Worm (Caenorhabditis elegans) whole organism, L1 larva: ENCODE data around the gene R11G1.11.
A peak's percentile ranks its signal among the peaks of the same experiment; 100 is the strongest.

ENCODE experiments used
- C04F5.9 ChIP-seq: sonication (generic microtip); optimal IDR thresholded peaks from 2 replicates; lab custom pipeline; 2016; ENCODE audit warnings: missing genetic modification characterization, missing compliant biosample characterization
- C16A3.4 ChIP-seq: fragments of 150-350 bp; optimal IDR thresholded peaks from 2 replicates; lab custom pipeline; 2014; ENCODE audit warnings: missing biosample characterization, missing genetic modification characterization
- C34B4.2 ChIP-seq: sonication (generic microtip); optimal IDR thresholded peaks from 2 replicates; lab custom pipeline; 2017; ENCODE audit warnings: mild to moderate bottlenecking, missing genetic modification characterization, missing compliant biosample characterization
- F16B12.6 ChIP-seq: fragments of 150-350 bp; optimal IDR thresholded peaks from 2 replicates; lab custom pipeline; 2014; ENCODE audit warnings: missing biosample characterization, missing genetic modification characterization
- aha-1 ChIP-seq: fragments of 150-350 bp; optimal IDR thresholded peaks from 2 replicates; lab custom pipeline; 2014; ENCODE audit warnings: missing biosample characterization, missing genetic modification characterization
- alr-1 ChIP-seq: fragments of 200-800 bp; sonication (Bioruptor generic); optimal IDR thresholded peaks from 2 replicates; lab custom pipeline; 2018; ENCODE audit warnings: borderline replicate concordance, mild to moderate bottlenecking, missing genetic modification characterization, missing compliant biosample characterization
- aly-2 ChIP-seq: fragments of 150-350 bp; optimal IDR thresholded peaks from 2 replicates; lab custom pipeline; 2014; ENCODE audit warnings: missing biosample characterization, missing genetic modification characterization
- ceh-63 ChIP-seq: fragments of 200-800 bp; sonication (Bioruptor generic); optimal IDR thresholded peaks from 2 replicates; lab custom pipeline; 2018; ENCODE audit warnings: mild to moderate bottlenecking, missing genetic modification characterization, missing compliant biosample characterization
- ceh-90 ChIP-seq: sonication (generic microtip); optimal IDR thresholded peaks from 2 replicates; lab custom pipeline; 2016; ENCODE audit warnings: missing genetic modification characterization, missing compliant biosample characterization
- ces-1 ChIP-seq: fragments of 150-350 bp; optimal IDR thresholded peaks from 2 replicates; lab custom pipeline; 2014; ENCODE audit warnings: missing biosample characterization, missing genetic modification reagents, missing genetic modification characterization
- dpl-1 ChIP-seq, 3 experiments: fragments of 150-350 bp in 2 of 3; sonication (generic microtip) in 1 of 3; optimal IDR thresholded peaks; 2 replicates each; lab custom pipeline; 2014 to 2017; ENCODE audit warnings: missing biosample characterization in 3 of 3, missing genetic modification characterization in 3 of 3, missing genetic modification reagents in 3 of 3
- dsc-1 ChIP-seq: sonication (generic microtip); optimal IDR thresholded peaks from 2 replicates; lab custom pipeline; 2016; ENCODE audit warnings: mild to moderate bottlenecking, missing genetic modification characterization, missing compliant biosample characterization
- egl-13 ChIP-seq: sonication (generic microtip); optimal IDR thresholded peaks from 2 replicates; lab custom pipeline; 2016; ENCODE audit warnings: missing genotype, missing genetic modification reagents, missing genetic modification characterization, missing compliant biosample characterization
- egl-27 ChIP-seq, 2 experiments: fragments of 150-350 bp in 1 of 2; sonication (generic microtip); optimal IDR thresholded peaks; 3 replicates each; lab custom pipeline; 2017 to 2018; ENCODE audit warnings: missing biosample characterization in 2 of 2, missing genetic modification characterization in 2 of 2, missing genetic modification reagents in 2 of 2
- elt-2 ChIP-seq: sonication (generic microtip); optimal IDR thresholded peaks from 2 replicates; lab custom pipeline; 2016; ENCODE audit warnings: missing genetic modification characterization, mild to moderate bottlenecking, inconsistent platforms, missing compliant biosample characterization, missing genetic modification reagents
- ets-5 ChIP-seq: fragments of 200-800 bp; sonication (Bioruptor generic); IDR thresholded peaks from 2 replicates; pipeline ENCODE4 v1.3.6; 2022; ENCODE audit warnings: missing genetic modification characterization, missing compliant biosample characterization
- fkh-10 ChIP-seq: sonication (generic microtip); optimal IDR thresholded peaks from 2 replicates; lab custom pipeline; 2017; ENCODE audit warnings: missing biosample characterization, missing genetic modification reagents, missing genetic modification characterization
- fkh-4 ChIP-seq: sonication (generic microtip); optimal IDR thresholded peaks from 2 replicates; lab custom pipeline; 2016; ENCODE audit warnings: missing compliant biosample characterization, missing genetic modification characterization, borderline replicate concordance
- fkh-8 ChIP-seq: sonication (generic microtip); optimal IDR thresholded peaks from 2 replicates; lab custom pipeline; 2016; ENCODE audit warnings: mild to moderate bottlenecking, missing genetic modification characterization, missing compliant biosample characterization
- grh-1 ChIP-seq: fragments of 200-800 bp; sonication (Bioruptor generic); IDR thresholded peaks from 2 replicates; pipeline ENCODE4 v1.3.6; 2022; ENCODE audit warnings: missing genetic modification reagents, missing genetic modification characterization, missing compliant biosample characterization
- hpl-2 ChIP-seq: fragments of 150-350 bp; optimal IDR thresholded peaks from 2 replicates; lab custom pipeline; 2014; ENCODE audit warnings: missing biosample characterization, missing genetic modification reagents, missing genetic modification characterization
- irx-1 ChIP-seq: sonication (generic microtip); optimal IDR thresholded peaks from 2 replicates; lab custom pipeline; 2016; ENCODE audit warnings: missing genetic modification characterization, missing compliant biosample characterization
- jun-1 ChIP-seq: fragments of 150-350 bp; optimal IDR thresholded peaks from 2 replicates; lab custom pipeline; 2014; ENCODE audit warnings: missing biosample characterization, missing genetic modification reagents, missing genetic modification characterization
- lin-14 ChIP-seq: fragments of 200-800 bp; sonication (Bioruptor generic); optimal IDR thresholded peaks from 2 replicates; lab custom pipeline; 2018; ENCODE audit warnings: mild to moderate bottlenecking, missing genetic modification characterization, moderate library complexity, missing compliant biosample characterization
- lin-15B ChIP-seq: fragments of 150-350 bp; sonication (generic microtip); optimal IDR thresholded peaks from 3 replicates; lab custom pipeline; 2014; ENCODE audit warnings: missing biosample characterization, missing genetic modification characterization
- lin-35 ChIP-seq, 2 experiments: fragments of 150-350 bp; optimal IDR thresholded peaks; 2 replicates each; lab custom pipeline; 2014; ENCODE audit warnings: missing biosample characterization in 2 of 2, missing genetic modification characterization in 2 of 2, missing genetic modification reagents in 2 of 2
- lsy-2 ChIP-seq, 2 experiments: fragments of 150-350 bp; optimal IDR thresholded peaks; 2 replicates each; lab custom pipeline; 2014; ENCODE audit warnings: missing biosample characterization in 2 of 2, missing genetic modification characterization in 2 of 2
- mab-9 ChIP-seq: fragments of 200-800 bp; sonication (Bioruptor generic); IDR thresholded peaks from 2 replicates; pipeline ENCODE4 v1.3.6; 2022; ENCODE audit warnings: missing genetic modification reagents, missing genetic modification characterization, missing compliant biosample characterization
- mdl-1 ChIP-seq, 2 experiments: fragments of 150-350 bp; optimal IDR thresholded peaks; 2 replicates each; lab custom pipeline; 2014 to 2017; ENCODE audit warnings: missing biosample characterization in 2 of 2, missing genetic modification characterization in 2 of 2, inconsistent platforms in 1 of 2
- mef-2 ChIP-seq: fragments of 150-350 bp; optimal IDR thresholded peaks from 2 replicates; lab custom pipeline; 2014; ENCODE audit warnings: missing biosample characterization, missing genetic modification characterization
- nhr-11 ChIP-seq: fragments of 150-350 bp; optimal IDR thresholded peaks from 2 replicates; lab custom pipeline; 2014; ENCODE audit warnings: missing biosample characterization, missing genetic modification characterization
- nhr-19 ChIP-seq: fragments of 200-800 bp; sonication (Bioruptor generic); conservative IDR thresholded peaks from 2 replicates; pipeline ENCODE4 v1.3.6; 2022; ENCODE audit warnings: missing genetic modification characterization, missing compliant biosample characterization
- nhr-20 ChIP-seq: sonication (generic microtip); optimal IDR thresholded peaks from 2 replicates; lab custom pipeline; 2016; ENCODE audit warnings: mild to moderate bottlenecking, missing genetic modification characterization, missing compliant biosample characterization
- nhr-237 ChIP-seq: fragments of 150-350 bp; optimal IDR thresholded peaks from 2 replicates; lab custom pipeline; 2014; ENCODE audit warnings: missing biosample characterization, missing genetic modification characterization
- nhr-28 ChIP-seq: fragments of 150-350 bp; optimal IDR thresholded peaks from 2 replicates; lab custom pipeline; 2014; ENCODE audit warnings: missing biosample characterization, missing genetic modification characterization
- nhr-84 ChIP-seq: sonication (generic microtip); optimal IDR thresholded peaks from 2 replicates; lab custom pipeline; 2017; ENCODE audit warnings: missing biosample characterization, missing genetic modification characterization
- pag-3 ChIP-seq: sonication (generic microtip); optimal IDR thresholded peaks from 2 replicates; lab custom pipeline; 2017; ENCODE audit warnings: missing genetic modification characterization, mild to moderate bottlenecking, missing compliant biosample characterization, antibody characterized with exemption, borderline replicate concordance; ENCODE audit not compliant: insufficient read depth
- pax-3 ChIP-seq: fragments of 200-800 bp; sonication (Bioruptor generic); optimal IDR thresholded peaks from 2 replicates; lab custom pipeline; 2018; ENCODE audit warnings: mild to moderate bottlenecking, missing genetic modification characterization, moderate library complexity, missing compliant biosample characterization
- pqm-1 ChIP-seq: sonication (generic microtip); optimal IDR thresholded peaks from 3 replicates; lab custom pipeline; 2017; ENCODE audit warnings: missing biosample characterization, missing genetic modification characterization
- rnt-1 ChIP-seq: sonication (generic microtip); optimal IDR thresholded peaks from 2 replicates; lab custom pipeline; 2016; ENCODE audit warnings: mild to moderate bottlenecking, missing genetic modification characterization, moderate library complexity, missing compliant biosample characterization
- snpc-4 ChIP-seq: fragments of 150-350 bp; optimal IDR thresholded peaks from 2 replicates; lab custom pipeline; 2014; ENCODE audit warnings: missing biosample characterization, missing genetic modification characterization
- snu-23 ChIP-seq: sonication (generic microtip); optimal IDR thresholded peaks from 2 replicates; lab custom pipeline; 2016; ENCODE audit warnings: missing genetic modification characterization, missing compliant biosample characterization
- sox-4 ChIP-seq: sonication (generic microtip); optimal IDR thresholded peaks from 2 replicates; lab custom pipeline; 2016; ENCODE audit warnings: missing genetic modification characterization, missing compliant biosample characterization
- sptf-1 ChIP-seq: fragments of 150-350 bp; optimal IDR thresholded peaks from 2 replicates; lab custom pipeline; 2014; ENCODE audit warnings: missing biosample characterization, missing genetic modification characterization
- sup-37 ChIP-seq: fragments of 200-800 bp; sonication (Bioruptor generic); optimal IDR thresholded peaks from 2 replicates; lab custom pipeline; 2018; ENCODE audit warnings: mild to moderate bottlenecking, missing genetic modification characterization, missing compliant biosample characterization
- tbx-2 ChIP-seq: sonication (generic microtip); optimal IDR thresholded peaks from 2 replicates; lab custom pipeline; 2016; ENCODE audit warnings: missing genetic modification characterization, missing compliant biosample characterization
- tlp-1 ChIP-seq: fragments of 150-350 bp; optimal IDR thresholded peaks from 2 replicates; lab custom pipeline; 2014; ENCODE audit warnings: missing biosample characterization, missing genetic modification characterization
- unc-62 ChIP-seq: fragments of 150-350 bp; optimal IDR thresholded peaks from 2 replicates; lab custom pipeline; 2014; ENCODE audit warnings: missing biosample characterization, missing genetic modification reagents, missing genetic modification characterization
- unc-86 ChIP-seq: sonication (generic microtip); optimal IDR thresholded peaks from 2 replicates; lab custom pipeline; 2016; ENCODE audit warnings: missing genetic modification characterization, missing compliant biosample characterization
- unc-98 ChIP-seq: fragments of 200-800 bp; sonication (Bioruptor generic); IDR thresholded peaks from 2 replicates; pipeline ENCODE4 v1.3.6; 2022; ENCODE audit warnings: missing genetic modification characterization, missing compliant biosample characterization
- vab-15 ChIP-seq: sonication (generic microtip); optimal IDR thresholded peaks from 2 replicates; lab custom pipeline; 2017; ENCODE audit warnings: missing genotype, mild to moderate bottlenecking, missing genetic modification characterization, missing compliant biosample characterization
- xbp-1 ChIP-seq: sonication (generic microtip); optimal IDR thresholded peaks from 2 replicates; lab custom pipeline; 2016; ENCODE audit warnings: missing genetic modification characterization, missing compliant biosample characterization
- ztf-11 ChIP-seq, 2 experiments: sonication (generic microtip); optimal IDR thresholded peaks; 2 replicates each; lab custom pipeline; 2016 to 2017; ENCODE audit warnings: missing genetic modification characterization in 2 of 2, missing biosample characterization in 1 of 2, missing compliant biosample characterization in 1 of 2
- ztf-4 ChIP-seq: fragments of 150-350 bp; optimal IDR thresholded peaks from 2 replicates; lab custom pipeline; 2014; ENCODE audit warnings: missing biosample characterization, missing genetic modification characterization

Gene R11G1.11

ce11 chrX:3694172-3694571 is 39.4 kb downstream of the R11G1.11 start:
- TF ChIP-seq elt-2 (tag; lab: Kevin White, UChicago), result no peak
- TF ChIP-seq nhr-19 (GFP tag; lab: Robert Waterston, UW), result peak; percentile 39; the same call in 1 of the 2 replicates
- TF ChIP-seq nhr-28 (tag; lab: Kevin White, UChicago), result no peak
- TF ChIP-seq fkh-8 (tag; lab: Kevin White, UChicago), result peak; percentile 50
- TF ChIP-seq fkh-10 (GFP tag; lab: Kevin White, UChicago), result peak; percentile 35
- no peak for TF ChIP-seq egl-27 (tag; optimal IDR thresholded peaks at IDR 0.05; lab: Kevin White, UChicago)
- peak; percentile 7 for TF ChIP-seq unc-86 (tag; lab: Kevin White, UChicago)
- no peak for TF ChIP-seq pag-3 (tag; lab: Kevin White, UChicago)
- TF ChIP-seq dpl-1 (GFP tag; optimal IDR thresholded peaks at IDR 0.05; lab: Kevin White, UChicago), result peak in 1 of 3 experiments; percentile 29
- TF ChIP-seq unc-98, result no peak
- TF ChIP-seq nhr-20 (tag; lab: Kevin White, UChicago), result peak; percentile 5
- no peak for TF ChIP-seq ceh-90 (tag; lab: Kevin White, UChicago)
- TF ChIP-seq aha-1 (tag; lab: Kevin White, UChicago), result no peak
- TF ChIP-seq ztf-11 (tag; optimal IDR thresholded peaks at IDR 0.05; lab: Kevin White, UChicago), result peak in 1 of 2 experiments; percentile 29
- no peak for TF ChIP-seq vab-15
- no peak for TF ChIP-seq sptf-1 (tag; lab: Kevin White, UChicago)
- TF ChIP-seq nhr-237 (tag; lab: Kevin White, UChicago), result no peak
- no peak for TF ChIP-seq F16B12.6
- TF ChIP-seq snu-23, result peak; percentile 64
- TF ChIP-seq nhr-11 (tag; lab: Kevin White, UChicago), result no peak
- no peak for TF ChIP-seq unc-62 (GFP tag; lab: Kevin White, UChicago)
- TF ChIP-seq snpc-4, result no peak
- TF ChIP-seq C16A3.4 (tag; lab: Kevin White, UChicago), result no peak
- TF ChIP-seq nhr-84 (tag; lab: Kevin White, UChicago), result no peak
- TF ChIP-seq sup-37 (GFP tag; lab: Kevin White, UChicago), result no peak
- no peak for TF ChIP-seq mab-9
- no peak for TF ChIP-seq pqm-1 (tag; lab: Kevin White, UChicago)
- no peak for TF ChIP-seq egl-13
- TF ChIP-seq lin-15B (tag; lab: Kevin White, UChicago), result no peak
- TF ChIP-seq hpl-2 (GFP tag; lab: Kevin White, UChicago), result no peak
- no peak for TF ChIP-seq grh-1
- TF ChIP-seq lsy-2 (tag; optimal IDR thresholded peaks at IDR 0.05; lab: Kevin White, UChicago), result peak in 1 of 2 experiments; percentile 37
- TF ChIP-seq C04F5.9, result no peak
- TF ChIP-seq irx-1 (tag; lab: Kevin White, UChicago), result no peak
- no peak for TF ChIP-seq dsc-1 (tag; lab: Kevin White, UChicago)
- TF ChIP-seq mef-2, result no peak
- peak; percentile 34 for TF ChIP-seq xbp-1 (tag; lab: Kevin White, UChicago)
- TF ChIP-seq mdl-1 (tag; optimal IDR thresholded peaks at IDR 0.05; lab: Kevin White, UChicago), result peak in 1 of 2 experiments; percentile 66
- peak; percentile 90 for TF ChIP-seq ceh-63 (GFP tag; lab: Kevin White, UChicago)
- TF ChIP-seq sox-4 (tag; lab: Kevin White, UChicago), result no peak
- TF ChIP-seq lin-14 (GFP tag; lab: Kevin White, UChicago), result peak; percentile 81
- TF ChIP-seq alr-1 (tag; lab: Kevin White, UChicago), result no peak
- TF ChIP-seq tlp-1 (tag; lab: Kevin White, UChicago), result no peak
- no peak for TF ChIP-seq ztf-4 (tag; lab: Kevin White, UChicago)
- no peak for TF ChIP-seq jun-1 (tag; lab: Kevin White, UChicago)
- TF ChIP-seq aly-2 (tag; lab: Kevin White, UChicago), result no peak
- no peak for TF ChIP-seq ets-5 (GFP tag; lab: Robert Waterston, UW)
- no peak for TF ChIP-seq ces-1 (GFP tag; lab: Kevin White, UChicago)
- TF ChIP-seq C34B4.2, result no peak
- peak; percentile 23 for TF ChIP-seq tbx-2 (tag; lab: Kevin White, UChicago)
- peak; percentile 24 for TF ChIP-seq rnt-1
- peak; percentile 17 to 42 for TF ChIP-seq lin-35 (GFP tag; optimal IDR thresholded peaks at IDR 0.05; lab: Kevin White, UChicago)
- TF ChIP-seq fkh-4 (tag; lab: Kevin White, UChicago), result no peak
- no peak for TF ChIP-seq pax-3 (tag; lab: Kevin White, UChicago)
